Fruit fly (Drosophila melanogaster): ENCODE measurements around the gene CG14013.

DNA sequence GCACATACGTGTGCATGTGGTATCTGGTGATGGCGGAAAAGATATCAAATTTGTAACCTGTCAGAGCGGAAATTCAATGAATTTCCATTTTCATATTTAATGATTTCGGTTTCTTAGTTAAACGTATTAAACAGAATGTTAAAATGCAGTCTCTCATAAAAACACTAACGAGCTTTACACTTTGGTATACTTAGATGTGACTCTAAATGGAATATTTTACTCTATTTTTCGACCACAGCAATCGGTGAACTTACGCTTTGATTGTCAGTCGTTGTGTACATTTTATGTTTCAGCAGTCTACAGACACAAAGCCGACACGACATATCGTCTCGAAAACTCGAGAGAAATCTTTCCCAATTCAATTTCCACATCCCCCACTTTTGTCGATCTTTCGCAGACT is 42.9 kb upstream of the CG14013 start, which contains the start of gene CG18266:
- TF ChIP-seq psq (optimal IDR thresholded peaks at IDR 0.05): no peak
- TF ChIP-seq ttk (optimal IDR thresholded peaks at IDR 0.05): no peak
- no peak for TF ChIP-seq Sin3A (optimal IDR thresholded peaks at IDR 0.05)
